Fruit fly (Drosophila melanogaster) whole organism, pupa: Measurements from ENCODE around the gene firl.

ENCODE experiments used
- CG10348 ChIP-seq: fragments of 200-800 bp; sonication (Bioruptor generic); IDR thresholded peaks from 2 replicates; pipeline ENCODE4 v1.3.6; 2022; ENCODE audit warnings: missing biosample characterization, missing genetic modification characterization
- CG12605 ChIP-seq: fragments of 200-800 bp; sonication (Bioruptor generic); IDR thresholded peaks from 2 replicates; pipeline ENCODE4 v1.3.6; 2022; ENCODE audit warnings: missing biosample characterization, missing genetic modification characterization
- CG13204 ChIP-seq: fragments of 200-800 bp; sonication (Bioruptor generic); optimal IDR thresholded peaks from 2 replicates; lab custom pipeline; 2018; ENCODE audit warnings: missing biosample characterization, mild to moderate bottlenecking, missing genetic modification characterization, moderate library complexity
- CG14655 ChIP-seq: fragments of 200-800 bp; sonication (Bioruptor generic); optimal IDR thresholded peaks from 3 replicates; lab custom pipeline; 2017; ENCODE audit warnings: mild to moderate bottlenecking, missing biosample characterization, missing genetic modification reagents, missing genetic modification characterization
- CG15710 ChIP-seq: fragments of 200-800 bp; sonication (Bioruptor generic); optimal IDR thresholded peaks from 2 replicates; lab custom pipeline; 2018; ENCODE audit warnings: missing biosample characterization, mild to moderate bottlenecking, missing genetic modification characterization, moderate library complexity
- CG17806 ChIP-seq: fragments of 200-800 bp; sonication (Bioruptor generic); optimal IDR thresholded peaks from 2 replicates; lab custom pipeline; 2018; ENCODE audit warnings: missing biosample characterization, mild to moderate bottlenecking, missing genetic modification characterization, moderate library complexity
- CG32121 ChIP-seq: fragments of 200-800 bp; sonication (Bioruptor generic); IDR thresholded peaks from 2 replicates; pipeline ENCODE4 v1.3.6; 2022; ENCODE audit warnings: missing biosample characterization, missing genetic modification characterization
- CG34367 ChIP-seq: fragments of 200-800 bp; sonication (Bioruptor generic); optimal IDR thresholded peaks from 2 replicates; lab custom pipeline; 2018; ENCODE audit warnings: missing biosample characterization, mild to moderate bottlenecking, missing genetic modification characterization
- CG4496 ChIP-seq: fragments of 200-800 bp; sonication (Bioruptor generic); IDR thresholded peaks from 3 replicates; pipeline ENCODE4 v1.3.6; 2022; ENCODE audit warnings: missing biosample characterization, missing genetic modification characterization
- CG8159 ChIP-seq: fragments of 200-800 bp; sonication (Bioruptor generic); optimal IDR thresholded peaks from 3 replicates; lab custom pipeline; 2018; ENCODE audit warnings: missing biosample characterization, mild to moderate bottlenecking, missing genetic modification characterization, moderate library complexity
- CG8301 ChIP-seq: fragments of 200-800 bp; sonication (Bioruptor generic); optimal IDR thresholded peaks from 2 replicates; lab custom pipeline; 2018; ENCODE audit warnings: missing biosample characterization, mild to moderate bottlenecking, missing genetic modification characterization
- CG9948 ChIP-seq: fragments of 200-800 bp; sonication (Bioruptor generic); optimal IDR thresholded peaks from 2 replicates; lab custom pipeline; 2018; ENCODE audit warnings: missing biosample characterization, mild to moderate bottlenecking, missing genetic modification characterization, moderate library complexity
- D1 ChIP-seq: fragments of 200-800 bp; sonication (Bioruptor generic); optimal IDR thresholded peaks from 2 replicates; lab custom pipeline; 2018; ENCODE audit warnings: missing biosample characterization, mild to moderate bottlenecking, missing genetic modification characterization, moderate library complexity
- EcR ChIP-seq: fragments of 200-800 bp; sonication (Bioruptor generic); optimal IDR thresholded peaks from 3 replicates; lab custom pipeline; 2019; ENCODE audit warnings: missing biosample characterization, missing genetic modification characterization, mild to moderate bottlenecking, moderate library complexity, missing genetic modification reagents
- Ets98B ChIP-seq: fragments of 200-800 bp; sonication (Bioruptor generic); IDR thresholded peaks from 2 replicates; pipeline ENCODE4 v1.3.6; 2022; ENCODE audit warnings: missing biosample characterization, missing genetic modification characterization
- Pif1A ChIP-seq: fragments of 200-800 bp; sonication (Bioruptor generic); optimal IDR thresholded peaks from 3 replicates; lab custom pipeline; 2016; ENCODE audit warnings: missing biosample characterization, missing genetic modification characterization
- Pif1B ChIP-seq: fragments of 200-800 bp; sonication (Bioruptor generic); optimal IDR thresholded peaks from 3 replicates; lab custom pipeline; 2016; ENCODE audit warnings: missing biosample characterization, missing genetic modification characterization
- Snoo ChIP-seq: fragments of 200-800 bp; sonication (Bioruptor generic); optimal IDR thresholded peaks from 3 replicates; lab custom pipeline; 2017; ENCODE audit warnings: missing biosample characterization, mild to moderate bottlenecking, missing genetic modification characterization, inconsistent platforms
- fd96Ca ChIP-seq: fragments of 200-800 bp; sonication (Bioruptor generic); IDR thresholded peaks from 3 replicates; pipeline ENCODE4 v1.3.6; 2022; ENCODE audit warnings: missing biosample characterization, missing genetic modification characterization
- gl ChIP-seq: fragments of 200-800 bp; sonication (Bioruptor generic); optimal IDR thresholded peaks from 2 replicates; lab custom pipeline; 2018; ENCODE audit warnings: missing biosample characterization, mild to moderate bottlenecking, missing genetic modification characterization
- rn ChIP-seq: fragments of 200-800 bp; sonication (Bioruptor generic); IDR thresholded peaks from 2 replicates; pipeline ENCODE4 v1.3.6; 2022; ENCODE audit warnings: missing biosample characterization, missing genetic modification characterization

Gene firl

DNA sequence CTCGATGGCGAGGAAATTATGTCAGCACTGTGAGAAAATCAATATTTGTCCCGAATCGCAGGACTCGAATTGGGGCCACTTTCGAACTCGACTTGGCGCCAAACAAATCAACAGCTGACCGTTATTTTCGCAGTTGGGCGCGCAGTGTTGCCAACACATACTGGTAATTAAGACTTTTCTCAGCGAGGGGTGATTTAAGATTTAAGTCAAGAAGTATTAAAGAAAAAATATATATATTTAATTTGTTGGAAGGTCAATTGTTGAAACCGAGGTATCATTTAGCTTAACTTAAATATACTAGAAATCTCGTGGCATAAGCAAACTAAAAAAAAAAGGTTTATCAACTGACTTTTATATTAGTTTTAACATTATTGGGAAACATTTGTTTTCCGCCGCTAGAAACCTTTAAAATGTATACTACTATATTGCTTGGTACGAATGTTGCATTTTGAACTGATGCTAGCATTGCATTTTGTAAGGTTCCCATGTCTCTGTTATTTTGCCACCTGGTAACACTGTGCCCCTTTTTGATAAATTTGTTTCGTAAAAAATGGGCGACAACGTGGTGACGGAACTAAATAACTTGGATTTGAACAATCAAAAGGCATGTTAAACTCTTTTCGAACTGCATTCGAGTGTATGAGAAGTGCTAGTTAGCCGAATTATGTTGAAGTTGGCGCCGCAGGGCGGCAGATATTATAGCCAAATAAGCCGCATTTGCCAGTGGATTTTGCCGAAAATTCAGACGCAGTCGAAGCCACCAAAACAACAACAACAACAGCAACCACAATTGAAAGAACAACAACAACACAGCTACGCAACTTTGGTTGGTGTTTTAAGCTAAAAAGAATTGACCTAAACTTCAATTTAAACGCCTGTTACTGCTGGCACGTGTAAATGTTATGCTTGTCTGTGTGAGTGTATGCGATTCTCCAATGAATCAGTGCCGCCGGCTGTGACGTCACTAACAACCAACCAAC lies 36.9 kb upstream of the firl start, which contains the start of the genes Patsas and ThrRS:
Gene Patsas (minus strand): TSS at position 55 of the 980 bp plus-strand sequence.
Gene ThrRS (plus strand): TSS at position 521 of the 980 bp plus-strand sequence.
- TF ChIP-seq EcR (GFP tag; lab: Kevin White, UChicago) (no peak), fd96Ca (GFP tag; lab: Robert Waterston, UW) (peak; percentile 38; the same call in 2 of the 3 replicates), rn (peak; percentile 65), gl (no peak), CG10348 (peak; percentile 60), CG12605 (GFP tag; lab: Robert Waterston, UW) (peak; percentile 71), CG17806 (tag; lab: Kevin White, UChicago) (peak; percentile 81), CG8301 (tag; lab: Kevin White, UChicago) (peak; percentile 73), Snoo (tag; lab: Kevin White, UChicago) (peak; percentile 76), CG13204 (GFP tag; lab: Kevin White, UChicago) (no peak), CG34367 (tag; lab: Kevin White, UChicago) (peak; percentile 74), CG14655 (GFP tag; lab: Kevin White, UChicago) (no peak), CG15710 (tag; lab: Kevin White, UChicago) (peak; percentile 80), CG9948 (peak; percentile 80), CG8159 (peak; percentile 82), CG4496 (GFP tag; lab: Robert Waterston, UW) (peak; percentile 92), Ets98B (GFP tag; lab: Robert Waterston, UW) (peak; percentile 87), CG32121 (GFP tag; lab: Robert Waterston, UW) (peak; percentile 80; the same call in 1 of the 2 replicates)

DNA sequence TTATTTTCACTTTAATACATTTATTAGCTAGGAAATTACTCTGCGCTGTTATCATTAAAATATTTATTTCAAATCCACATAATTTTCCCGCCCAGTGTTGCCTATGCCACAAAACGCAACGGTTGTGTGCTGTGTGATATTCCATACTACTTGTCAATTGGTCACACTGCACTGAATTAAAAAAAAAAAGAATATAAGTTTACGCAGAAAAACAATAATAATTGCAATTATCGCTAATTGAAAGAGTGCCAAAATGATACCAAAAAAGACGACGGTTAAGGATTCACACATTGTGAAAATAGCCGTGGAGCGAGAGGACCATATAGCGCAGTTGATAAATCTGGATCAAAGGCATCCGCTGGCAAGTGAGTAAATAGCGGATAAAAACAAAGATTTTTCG lies 31.1 kb upstream of the firl start, which contains the start of gene Ced-12:
Gene Ced-12 (plus strand): TSS at position 141 of the 400 bp plus-strand sequence.
- TF ChIP-seq CG13204 (GFP tag; lab: Kevin White, UChicago) (no peak), rn (0 out of 2 replicates have a peak, but pooled peaks have one; percentile 16), CG32121 (GFP tag; lab: Robert Waterston, UW) (no peak), CG10348 (no peak), gl (no peak), CG4496 (GFP tag; lab: Robert Waterston, UW) (peak; percentile 52; the same call in 1 of the 3 replicates)

DNA sequence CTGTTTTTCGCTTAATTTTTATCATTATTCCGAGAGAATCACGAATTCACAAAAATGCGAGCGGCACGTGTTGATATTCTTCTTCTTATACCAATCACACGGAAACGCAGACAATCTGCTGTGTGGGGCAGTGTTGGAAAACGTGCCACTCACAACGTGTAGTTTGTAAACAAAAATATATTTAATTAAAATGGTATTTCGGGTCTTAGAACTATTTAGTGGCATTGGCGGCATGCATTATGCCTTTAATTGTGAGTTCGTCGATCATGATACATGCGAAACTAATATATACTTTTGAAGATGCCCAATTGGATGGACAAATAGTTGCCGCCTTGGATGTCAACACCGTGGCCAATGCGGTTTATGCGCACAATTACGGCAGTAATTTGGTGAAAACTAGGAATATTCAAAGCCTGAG lies 29.8 kb upstream of the firl start, which contains the start of the genes CG6712 and Mt2:
Gene CG6712 (minus strand): TSS at position 116 of the 418 bp plus-strand sequence.
Gene Mt2 (plus strand): TSS at position 130 of the 418 bp plus-strand sequence.
- TF ChIP-seq CG12605 (GFP tag; lab: Robert Waterston, UW) (no peak), CG8301 (tag; lab: Kevin White, UChicago) (no peak), EcR (GFP tag; lab: Kevin White, UChicago) (no peak), CG34367 (tag; lab: Kevin White, UChicago) (no peak), Pif1A (GFP tag; lab: Kevin White, UChicago) (no peak), fd96Ca (GFP tag; lab: Robert Waterston, UW) (no peak), CG15710 (tag; lab: Kevin White, UChicago) (no peak), CG14655 (GFP tag; lab: Kevin White, UChicago) (no peak)

DNA sequence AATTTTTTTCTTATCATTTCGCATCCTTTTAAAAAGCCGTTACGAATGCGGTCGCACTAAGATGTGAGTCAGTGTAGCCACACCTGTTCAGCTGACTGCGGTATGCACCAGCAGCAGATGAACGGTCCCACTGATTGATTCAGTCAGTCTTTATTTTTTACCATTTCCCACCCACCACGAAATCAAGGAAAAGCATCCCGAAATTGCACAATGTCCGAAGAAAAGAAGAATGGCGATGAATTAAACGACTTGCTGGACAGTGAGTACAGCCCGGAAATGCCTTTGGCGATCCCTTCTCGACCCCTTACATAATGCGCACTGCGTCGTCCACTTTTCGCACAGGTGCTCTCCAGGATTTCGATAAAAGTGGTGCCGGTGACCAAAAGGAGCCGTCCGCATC lies 27.1 kb upstream of the firl start:
- TF ChIP-seq gl (no peak), CG8301 (tag; lab: Kevin White, UChicago) (no peak), CG15710 (tag; lab: Kevin White, UChicago) (no peak), Ets98B (GFP tag; lab: Robert Waterston, UW) (no peak), rn (no peak), fd96Ca (GFP tag; lab: Robert Waterston, UW) (no peak), CG8159 (no peak), CG17806 (tag; lab: Kevin White, UChicago) (no peak), CG32121 (GFP tag; lab: Robert Waterston, UW) (no peak), CG14655 (GFP tag; lab: Kevin White, UChicago) (no peak), CG34367 (tag; lab: Kevin White, UChicago) (no peak), CG4496 (GFP tag; lab: Robert Waterston, UW) (no peak)

DNA sequence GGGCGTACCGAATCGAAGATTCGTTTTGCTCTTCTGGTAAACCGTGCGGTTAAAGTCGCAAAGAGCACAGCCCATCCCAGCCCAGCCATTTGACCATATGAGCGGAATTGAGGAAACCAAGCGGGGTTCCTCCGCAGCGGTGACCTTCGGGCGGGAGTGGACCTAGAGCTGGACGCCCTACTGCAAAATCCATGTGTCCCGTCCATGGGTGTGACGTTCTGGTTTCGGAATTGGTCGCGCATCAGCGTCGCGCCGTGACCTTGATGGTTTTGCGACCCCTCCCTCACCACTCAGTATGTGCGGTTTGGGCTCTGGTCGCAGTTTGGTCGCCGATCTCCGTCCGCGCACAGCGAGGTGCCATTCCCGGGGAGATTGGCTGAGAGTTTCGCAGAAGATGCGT lies 26.1 kb upstream of the firl start:
- TF ChIP-seq Pif1B (GFP tag; lab: Kevin White, UChicago) (no peak), CG13204 (GFP tag; lab: Kevin White, UChicago) (no peak), rn (no peak), Snoo (tag; lab: Kevin White, UChicago) (no peak), CG8301 (tag; lab: Kevin White, UChicago) (no peak), CG12605 (GFP tag; lab: Robert Waterston, UW) (no peak), gl (no peak), CG4496 (GFP tag; lab: Robert Waterston, UW) (no peak), Ets98B (GFP tag; lab: Robert Waterston, UW) (no peak), CG34367 (tag; lab: Kevin White, UChicago) (no peak), D1 (tag; lab: Kevin White, UChicago) (no peak), CG9948 (no peak), CG14655 (GFP tag; lab: Kevin White, UChicago) (no peak)
